Worm (Caenorhabditis elegans): Measurements from ENCODE around the gene col-106.

DNA sequence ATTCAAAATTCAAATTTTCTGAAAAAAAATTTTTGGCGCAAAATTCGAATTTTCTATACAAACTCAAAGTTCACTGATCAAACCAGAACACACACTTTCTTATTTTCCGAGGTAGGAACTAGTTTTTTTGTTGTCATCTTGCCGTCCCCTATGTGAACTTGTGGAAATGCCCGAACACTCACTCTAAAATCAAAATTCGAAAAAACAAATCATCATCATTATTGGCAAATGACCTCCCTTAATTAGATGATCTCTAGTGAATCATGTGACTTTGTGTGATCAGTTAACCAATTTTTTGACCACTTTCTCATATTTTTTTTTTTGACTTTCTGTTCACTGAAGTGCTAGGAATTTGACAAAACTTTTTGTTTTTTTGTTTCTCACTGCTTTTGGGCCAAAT lies 8.1 kb downstream of the col-106 start:
- TF ChIP-seq daf-12 (tag; optimal IDR thresholded peaks at IDR 0.05) (no peak), nhr-237 (tag; optimal IDR thresholded peaks at IDR 0.05) (no peak), ceh-28 (tag; optimal IDR thresholded peaks at IDR 0.05) (no peak), ceh-82 (tag; optimal IDR thresholded peaks at IDR 0.05) (no peak), nfya-1 (tag; optimal IDR thresholded peaks at IDR 0.05; ENCODE audit: insufficient read depth) (no peak), ama-1 (optimal IDR thresholded peaks at IDR 0.05) (no peak), unc-39 (tag; optimal IDR thresholded peaks at IDR 0.05) (no peak), tbx-2 (tag; optimal IDR thresholded peaks at IDR 0.05) (no peak), unc-62 (GFP tag; optimal IDR thresholded peaks at IDR 0.05) (no peak), nhr-76 (tag; optimal IDR thresholded peaks at IDR 0.05) (no peak), pqm-1 (tag; optimal IDR thresholded peaks at IDR 0.05) (no peak), lin-15B (tag; optimal IDR thresholded peaks at IDR 0.05) (no peak), nhr-28 (tag; optimal IDR thresholded peaks at IDR 0.05) (no peak)
